Worm (Caenorhabditis elegans) whole organism, late embryonic: ENCODE results near the gene vha-7.

Experiments
- C08G9.2 ChIP-seq: sonication (generic microtip); optimal IDR thresholded peaks from 2 replicates; lab custom pipeline; 2016; ENCODE audit warnings: mild to moderate bottlenecking, missing genetic modification characterization, moderate library complexity, missing compliant biosample characterization
- C38D4.7 ChIP-seq: fragments of 200-800 bp; sonication (Bioruptor generic); optimal IDR thresholded peaks from 2 replicates; lab custom pipeline; 2018; ENCODE audit warnings: mild to moderate bottlenecking, missing genetic modification characterization, moderate library complexity, missing compliant biosample characterization
- K02D7.2 ChIP-seq: sonication (generic microtip); optimal IDR thresholded peaks from 2 replicates; lab custom pipeline; 2017; ENCODE audit warnings: mild to moderate bottlenecking, missing genetic modification characterization, missing compliant biosample characterization
- K09A11.1 ChIP-seq: sonication (generic microtip); optimal IDR thresholded peaks from 2 replicates; lab custom pipeline; 2017; ENCODE audit warnings: antibody characterized with exemption, mild to moderate bottlenecking, missing genetic modification characterization, missing compliant biosample characterization; ENCODE audit not compliant: insufficient read depth
- T23F11.4 ChIP-seq: fragments of 200-800 bp; sonication (Bioruptor generic); optimal IDR thresholded peaks from 2 replicates; lab custom pipeline; 2018; ENCODE audit warnings: mild to moderate bottlenecking, missing genetic modification characterization, missing compliant biosample characterization
- ahr-1 ChIP-seq: sonication (generic microtip); optimal IDR thresholded peaks from 2 replicates; lab custom pipeline; 2016; ENCODE audit warnings: missing genetic modification characterization, missing compliant biosample characterization
- ama-1 ChIP-seq: fragments of 150-350 bp; optimal IDR thresholded peaks from 2 replicates; lab custom pipeline; 2014
- ceh-14 ChIP-seq: sonication (generic microtip); optimal IDR thresholded peaks from 2 replicates; lab custom pipeline; 2016; ENCODE audit warnings: missing genotype, missing genetic modification characterization, missing compliant biosample characterization
- ceh-22 ChIP-seq: sonication (generic microtip); optimal IDR thresholded peaks from 2 replicates; lab custom pipeline; 2017; ENCODE audit warnings: missing biosample characterization, missing genetic modification characterization
- ceh-24 ChIP-seq: sonication (generic microtip); optimal IDR thresholded peaks from 2 replicates; lab custom pipeline; 2016; ENCODE audit warnings: mild to moderate bottlenecking, missing genetic modification characterization, missing compliant biosample characterization
- ceh-31 ChIP-seq: sonication (generic microtip); optimal IDR thresholded peaks from 2 replicates; lab custom pipeline; 2016; ENCODE audit warnings: missing genetic modification characterization, missing compliant biosample characterization
- ceh-34 ChIP-seq: sonication (generic microtip); optimal IDR thresholded peaks from 2 replicates; lab custom pipeline; 2016; ENCODE audit warnings: mild to moderate bottlenecking, missing genetic modification characterization, missing compliant biosample characterization
- che-1 ChIP-seq: sonication (generic microtip); optimal IDR thresholded peaks from 2 replicates; lab custom pipeline; 2016; ENCODE audit warnings: mild to moderate bottlenecking, missing genetic modification characterization, missing compliant biosample characterization
- dve-1 ChIP-seq: sonication (generic microtip); optimal IDR thresholded peaks from 2 replicates; lab custom pipeline; 2017; ENCODE audit warnings: antibody characterized with exemption, mild to moderate bottlenecking, missing genetic modification characterization, missing compliant biosample characterization
- elt-4 ChIP-seq: sonication (generic microtip); optimal IDR thresholded peaks from 2 replicates; lab custom pipeline; 2016; ENCODE audit warnings: missing genetic modification characterization, missing compliant biosample characterization
- ets-4 ChIP-seq: sonication (generic microtip); optimal IDR thresholded peaks from 2 replicates; lab custom pipeline; 2016; ENCODE audit warnings: missing genetic modification characterization, missing compliant biosample characterization
- fax-1 ChIP-seq: sonication (generic microtip); optimal IDR thresholded peaks from 2 replicates; lab custom pipeline; 2016; ENCODE audit warnings: missing genotype, missing genetic modification characterization, missing compliant biosample characterization
- fkh-10 ChIP-seq: fragments of 150-350 bp; optimal IDR thresholded peaks from 2 replicates; lab custom pipeline; 2014; ENCODE audit warnings: missing biosample characterization, missing genetic modification reagents, missing genetic modification characterization
- fkh-6 ChIP-seq: sonication (generic microtip); optimal IDR thresholded peaks from 2 replicates; lab custom pipeline; 2016; ENCODE audit warnings: missing genetic modification characterization, missing compliant biosample characterization
- hlh-30 ChIP-seq: sonication (generic microtip); optimal IDR thresholded peaks from 2 replicates; lab custom pipeline; 2017; ENCODE audit warnings: antibody characterized with exemption, missing genetic modification characterization, missing compliant biosample characterization; ENCODE audit not compliant: insufficient read depth
- hlh-8 ChIP-seq: sonication (generic microtip); optimal IDR thresholded peaks from 2 replicates; lab custom pipeline; 2016; ENCODE audit warnings: missing genotype, missing genetic modification characterization, missing compliant biosample characterization
- madf-2 ChIP-seq: sonication (generic microtip); optimal IDR thresholded peaks from 2 replicates; lab custom pipeline; 2017; ENCODE audit warnings: missing genetic modification characterization, missing compliant biosample characterization
- nfya-1 ChIP-seq: sonication (generic microtip); optimal IDR thresholded peaks from 2 replicates; lab custom pipeline; 2017; ENCODE audit warnings: missing genetic modification characterization, mild to moderate bottlenecking, missing compliant biosample characterization, antibody characterized with exemption, moderate library complexity
- nhr-11 ChIP-seq: fragments of 150-350 bp; optimal IDR thresholded peaks from 2 replicates; lab custom pipeline; 2014; ENCODE audit warnings: missing biosample characterization, missing genetic modification characterization
- nhr-232 ChIP-seq: sonication (generic microtip); optimal IDR thresholded peaks from 2 replicates; lab custom pipeline; 2016; ENCODE audit warnings: missing genetic modification characterization, missing compliant biosample characterization
- pat-9 ChIP-seq: fragments of 200-800 bp; sonication (Bioruptor generic); optimal IDR thresholded peaks from 2 replicates; lab custom pipeline; 2018; ENCODE audit warnings: mild to moderate bottlenecking, missing genetic modification characterization, moderate library complexity, missing compliant biosample characterization
- pha-4 ChIP-seq: fragments of 150-350 bp; optimal IDR thresholded peaks from 2 replicates; lab custom pipeline; 2018; ENCODE audit warnings: missing biosample characterization, missing genetic modification reagents, missing genetic modification characterization
- pqm-1 ChIP-seq: sonication (generic microtip); optimal IDR thresholded peaks from 2 replicates; lab custom pipeline; 2016; ENCODE audit warnings: missing genetic modification characterization, missing compliant biosample characterization
- pros-1 ChIP-seq: fragments of 150-350 bp; optimal IDR thresholded peaks from 2 replicates; lab custom pipeline; 2014; ENCODE audit warnings: missing biosample characterization, missing genetic modification reagents, missing genetic modification characterization
- sdc-2 ChIP-seq: sonication (generic microtip); optimal IDR thresholded peaks from 2 replicates; lab custom pipeline; 2016; ENCODE audit warnings: missing genotype, missing genetic modification characterization, missing compliant biosample characterization
- sox-2 ChIP-seq: fragments of 200-800 bp; sonication (Bioruptor generic); IDR thresholded peaks from 2 replicates; pipeline ENCODE4 v1.3.6; 2022; ENCODE audit warnings: missing genetic modification reagents, missing genetic modification characterization, missing compliant biosample characterization
- tbx-2 ChIP-seq: sonication (generic microtip); optimal IDR thresholded peaks from 2 replicates; lab custom pipeline; 2016; ENCODE audit warnings: missing genetic modification characterization, missing compliant biosample characterization
- ttx-3 ChIP-seq: sonication (generic microtip); optimal IDR thresholded peaks from 2 replicates; lab custom pipeline; 2016; ENCODE audit warnings: missing genetic modification reagents, missing genetic modification characterization, missing compliant biosample characterization
- unc-3 ChIP-seq, 2 experiments: fragments of 200-800 bp in 1 of 2; sonication (Bioruptor generic) in 1 of 2; sonication (generic microtip) in 1 of 2; conservative IDR thresholded peaks in 1 of 2; optimal IDR thresholded peaks in 1 of 2; 2 replicates each; pipeline versions ENCODE4 v1.3.6 to Lab custom; 2016 to 2022; ENCODE audit warnings: missing compliant biosample characterization in 2 of 2, missing genetic modification characterization in 2 of 2, missing genetic modification reagents in 1 of 2
- unc-55 ChIP-seq: sonication (generic microtip); optimal IDR thresholded peaks from 2 replicates; lab custom pipeline; 2017; ENCODE audit warnings: missing biosample characterization, missing genetic modification reagents, missing genetic modification characterization
- unc-86 ChIP-seq: sonication (generic microtip); optimal IDR thresholded peaks from 2 replicates; lab custom pipeline; 2016; ENCODE audit warnings: missing genetic modification characterization, missing compliant biosample characterization
- zip-5 ChIP-seq: sonication (generic microtip); optimal IDR thresholded peaks from 2 replicates; lab custom pipeline; 2016; ENCODE audit warnings: missing genetic modification characterization, missing compliant biosample characterization
- ztf-16 ChIP-seq: sonication (generic microtip); optimal IDR thresholded peaks from 2 replicates; lab custom pipeline; 2017; ENCODE audit warnings: missing genetic modification characterization, missing compliant biosample characterization

The vha-7 gene

ce11 chrIV:12685827-12686226, 45.6 kb downstream of the vha-7 start:
- TF ChIP-seq ceh-34 (tag; lab: Kevin White, UChicago), result no peak
- no peak for TF ChIP-seq ztf-16
- no peak for TF ChIP-seq madf-2
- no peak for TF ChIP-seq ahr-1 (tag; lab: Kevin White, UChicago)
- no peak for TF ChIP-seq K02D7.2
- peak; percentile 60 for TF ChIP-seq unc-55
- no peak for TF ChIP-seq fkh-6
- no peak for TF ChIP-seq fax-1 (tag; lab: Kevin White, UChicago)
- no peak for TF ChIP-seq C38D4.7 (GFP tag; lab: Kevin White, UChicago)
- no peak for TF ChIP-seq C08G9.2 (tag; lab: Kevin White, UChicago)
- no peak for TF ChIP-seq pat-9 (tag; lab: Kevin White, UChicago)
- no peak for TF ChIP-seq pros-1
- no peak for TF ChIP-seq nhr-11
- no peak for TF ChIP-seq pqm-1 (tag; lab: Kevin White, UChicago)
- TF ChIP-seq hlh-30 (tag; lab: Kevin White, UChicago), result peak; percentile 71
- TF ChIP-seq ceh-22 (tag; lab: Kevin White, UChicago), result no peak
- TF ChIP-seq unc-86, result no peak
- TF ChIP-seq K09A11.1 (tag; lab: Kevin White, UChicago), result no peak
- TF ChIP-seq elt-4 (tag; lab: Kevin White, UChicago), result no peak
- peak; percentile 87 for TF ChIP-seq hlh-8 (tag; lab: Kevin White, UChicago)
- no peak for TF ChIP-seq nhr-232 (tag; lab: Kevin White, UChicago)
- TF ChIP-seq che-1 (tag; lab: Kevin White, UChicago), result no peak
- TF ChIP-seq ceh-24 (tag; lab: Kevin White, UChicago), result no peak
- TF ChIP-seq dve-1 (tag; lab: Kevin White, UChicago), result no peak
- TF ChIP-seq T23F11.4 (GFP tag; lab: Kevin White, UChicago), result no peak
- TF ChIP-seq sdc-2 (tag; lab: Kevin White, UChicago), result no peak
- peak; percentile 32 for TF ChIP-seq ceh-31 (tag; lab: Kevin White, UChicago)
- TF ChIP-seq ttx-3 (tag; lab: Kevin White, UChicago), result no peak
- TF ChIP-seq ets-4 (tag; lab: Kevin White, UChicago), result no peak
- TF ChIP-seq tbx-2, result no peak
- peak; percentile 11 for TF ChIP-seq nfya-1 (tag; lab: Kevin White, UChicago)
- TF ChIP-seq zip-5 (tag; lab: Kevin White, UChicago), result no peak
- no peak for TF ChIP-seq ceh-14 (tag; lab: Kevin White, UChicago)
- no peak for TF ChIP-seq ama-1 (lab: Kevin White, UChicago)

- TF ChIP-seq fkh-10 (GFP tag; lab: Kevin White, UChicago) (no peak), sox-2 (GFP tag; lab: Robert Waterston, UW) (no peak), K09A11.1 (tag; lab: Kevin White, UChicago) (no peak)
Measured at ce11 chrIV:12688370-12688769, 48.1 kb downstream of the vha-7 start, which contains the start of gene T23B5.3. Gene T23B5.3 (plus strand): TSS chrIV:12688670.

ce11 chrIV:12689292-12689691, 49.0 kb downstream of the vha-7 start:
- TF ChIP-seq ahr-1 (tag; lab: Kevin White, UChicago) (no peak), fax-1 (tag; lab: Kevin White, UChicago) (no peak), K02D7.2 (no peak), pha-4 (no peak), ceh-31 (tag; lab: Kevin White, UChicago) (no peak), unc-3 (GFP tag; conservative IDR thresholded peaks at IDR 0.05; lab: Robert Waterston, UW) (no peak), unc-3 (tag; optimal IDR thresholded peaks at IDR 0.05; lab: Kevin White, UChicago) (no peak)
